Worm (Caenorhabditis elegans): ENCODE results near the gene brc-1.

- TF ChIP-seq T22C8.4 (GFP tag; IDR thresholded peaks at IDR 0.05) (no peak), tab-1 (GFP tag; IDR thresholded peaks at IDR 0.05) (no peak), ztf-29 (GFP tag; IDR thresholded peaks at IDR 0.05) (no peak), cog-1 (tag; optimal IDR thresholded peaks at IDR 0.05) (no peak)
These were observed 33.7 kb downstream of the brc-1 start, which contains the start of gene cnnm-5 for ce11 chrIII:3829105-3829504.

Measured in whole organism, midembryonic.